Fruit fly (Drosophila melanogaster) whole organism, embryonic: ENCODE measurements around the gene CG43702.

Experiments used
- CG12659 ChIP-seq: fragments of 200-800 bp; sonication (Bioruptor generic); optimal IDR thresholded peaks from 3 replicates; lab custom pipeline; 2017; ENCODE audit warnings: mild to moderate bottlenecking, missing biosample characterization, missing genetic modification reagents, missing genetic modification characterization
- CG12769 ChIP-seq: fragments of 200-800 bp; sonication (Bioruptor generic); optimal IDR thresholded peaks from 2 replicates; lab custom pipeline; 2019; ENCODE audit warnings: missing biosample characterization, mild to moderate bottlenecking, missing genetic modification characterization, moderate library complexity
- CG13296 ChIP-seq: fragments of 200-800 bp; sonication (Bioruptor generic); optimal IDR thresholded peaks from 3 replicates; lab custom pipeline; 2018; ENCODE audit warnings: missing biosample characterization, mild to moderate bottlenecking, missing genetic modification characterization
- CG14710 ChIP-seq: fragments of 200-800 bp; sonication (Bioruptor generic); optimal IDR thresholded peaks from 3 replicates; lab custom pipeline; 2019; ENCODE audit warnings: missing biosample characterization, mild to moderate bottlenecking, missing genetic modification characterization, moderate library complexity
- CG1647 ChIP-seq: fragments of 200-800 bp; sonication (Bioruptor generic); optimal IDR thresholded peaks from 3 replicates; lab custom pipeline; 2016; ENCODE audit warnings: missing biosample characterization, missing genetic modification characterization
- CG17186 ChIP-seq: fragments of 200-800 bp; sonication (Bioruptor generic); optimal IDR thresholded peaks from 3 replicates; lab custom pipeline; 2017; ENCODE audit warnings: missing biosample characterization, missing genetic modification reagents, missing genetic modification characterization
- CG17359 ChIP-seq: fragments of 200-800 bp; sonication (Bioruptor generic); optimal IDR thresholded peaks from 3 replicates; lab custom pipeline; 2018; ENCODE audit warnings: missing biosample characterization, mild to moderate bottlenecking, missing genetic modification characterization, moderate library complexity
- CG17829 ChIP-seq: fragments of 200-800 bp; optimal IDR thresholded peaks from 2 replicates; lab custom pipeline; 2019; ENCODE audit warnings: missing biosample characterization, mild to moderate bottlenecking, missing genetic modification characterization, moderate library complexity
- CG34224 ChIP-seq: fragments of 200-800 bp; sonication (Bioruptor generic); IDR thresholded peaks from 3 replicates; pipeline ENCODE4 v1.3.6; 2022; ENCODE audit warnings: missing biosample characterization, missing genetic modification characterization; ENCODE audit not compliant: partially characterized antibody
- CG3995 ChIP-seq: fragments of 200-800 bp; sonication (Bioruptor generic); optimal IDR thresholded peaks from 3 replicates; lab custom pipeline; 2016; ENCODE audit warnings: missing biosample characterization, missing genetic modification characterization
- CG4282 ChIP-seq: fragments of 200-800 bp; sonication (Bioruptor generic); optimal IDR thresholded peaks from 2 replicates; lab custom pipeline; 2016; ENCODE audit warnings: missing biosample characterization, missing genetic modification characterization
- CG4820 ChIP-seq: fragments of 200-800 bp; sonication (Bioruptor generic); optimal IDR thresholded peaks from 3 replicates; lab custom pipeline; 2016; ENCODE audit warnings: missing biosample characterization, missing genetic modification characterization
- CG7963 ChIP-seq: fragments of 200-800 bp; sonication (Bioruptor generic); IDR thresholded peaks from 3 replicates; pipeline ENCODE4 v1.3.6; 2022; ENCODE audit warnings: missing biosample characterization, missing genetic modification characterization; ENCODE audit not compliant: partially characterized antibody
- CG8359 ChIP-seq: fragments of 200-800 bp; sonication (Bioruptor generic); optimal IDR thresholded peaks from 2 replicates; lab custom pipeline; 2017; ENCODE audit warnings: missing biosample characterization, mild to moderate bottlenecking, missing genetic modification characterization, borderline replicate concordance
- D ChIP-seq, 2 experiments: fragments of 200-800 bp in 1 of 2; fragments of >200 bp in 1 of 2; sonication (Bioruptor generic) in 1 of 2; optimal IDR thresholded peaks; 2 replicates in 1 of 2; 3 replicates in 1 of 2; lab custom pipeline; 2017; ENCODE audit warnings: mild to moderate bottlenecking in 1 of 2, missing biosample characterization in 1 of 2, missing genetic modification characterization in 1 of 2, missing genetic modification reagents in 1 of 2
- Deaf1 ChIP-seq: fragments of 200-800 bp; optimal IDR thresholded peaks from 3 replicates; lab custom pipeline; 2019; ENCODE audit warnings: missing biosample characterization, mild to moderate bottlenecking, missing genetic modification characterization, moderate library complexity
- Dll ChIP-seq: fragments of 200-800 bp; sonication (Bioruptor generic); IDR thresholded peaks from 4 replicates; pipeline ENCODE4 v1.3.6; 2022; ENCODE audit warnings: missing biosample characterization, missing genetic modification characterization; ENCODE audit not compliant: partially characterized antibody
- Dref ChIP-seq: fragments of 200-800 bp; sonication (Bioruptor generic); IDR thresholded peaks from 2 replicates; pipeline ENCODE4 v1.3.6; 2022; ENCODE audit warnings: missing biosample characterization, missing genetic modification characterization
- Eip74EF ChIP-seq, 2 experiments: fragments of 200-800 bp in 1 of 2; fragments of >200 bp in 1 of 2; sonication (Bioruptor generic) in 1 of 2; optimal IDR thresholded peaks; 2 replicates each; lab custom pipeline; 2017 to 2019; ENCODE audit warnings: missing biosample characterization in 2 of 2, missing genetic modification characterization in 2 of 2, mild to moderate bottlenecking in 1 of 2, moderate library complexity in 1 of 2
- Ets97D ChIP-seq: fragments of 200-800 bp; sonication (Bioruptor generic); optimal IDR thresholded peaks from 3 replicates; lab custom pipeline; 2016; ENCODE audit warnings: missing biosample characterization, missing genetic modification characterization
- Mrtf ChIP-seq: fragments of 200-800 bp; sonication (Bioruptor generic); IDR thresholded peaks from 3 replicates; pipeline ENCODE4 v1.3.6; 2022; ENCODE audit warnings: missing biosample characterization, missing genetic modification characterization
- NC2β ChIP-seq: fragments of 200-800 bp; sonication (Bioruptor generic); optimal IDR thresholded peaks from 2 replicates; lab custom pipeline; 2016; ENCODE audit warnings: missing biosample characterization, missing genetic modification characterization
- NFAT ChIP-seq: fragments of 200-800 bp; sonication (Bioruptor generic); IDR thresholded peaks from 2 replicates; pipeline ENCODE4 v1.3.6; 2022; ENCODE audit warnings: missing biosample characterization, missing genetic modification characterization
- Scr ChIP-seq: fragments of 200-800 bp; sonication (Bioruptor generic); IDR thresholded peaks from 2 replicates; pipeline ENCODE4 v1.3.6; 2022; ENCODE audit warnings: missing biosample characterization, missing genetic modification characterization; ENCODE audit not compliant: partially characterized antibody
- Sox100B ChIP-seq: fragments of 200-800 bp; sonication (Bioruptor generic); optimal IDR thresholded peaks from 3 replicates; lab custom pipeline; 2018; ENCODE audit warnings: missing biosample characterization, mild to moderate bottlenecking, missing genetic modification characterization
- amos ChIP-seq: fragments of 200-800 bp; sonication (Bioruptor generic); IDR thresholded peaks from 2 replicates; pipeline ENCODE4 v1.3.6; 2022; ENCODE audit warnings: missing biosample characterization, missing genetic modification characterization; ENCODE audit not compliant: partially characterized antibody
- bigmax ChIP-seq: fragments of 200-800 bp; sonication (Bioruptor generic); optimal IDR thresholded peaks from 2 replicates; lab custom pipeline; 2018; ENCODE audit warnings: missing biosample characterization, mild to moderate bottlenecking, missing genetic modification characterization
- btn ChIP-seq: fragments of 200-800 bp; sonication (Bioruptor generic); optimal IDR thresholded peaks from 2 replicates; lab custom pipeline; 2016; ENCODE audit warnings: missing biosample characterization, missing genetic modification characterization
- chinmo ChIP-seq: fragments of 200-800 bp; sonication (Bioruptor generic); IDR thresholded peaks from 4 replicates; pipeline ENCODE4 v1.3.6; 2022; ENCODE audit warnings: missing biosample characterization, missing genetic modification characterization; ENCODE audit not compliant: partially characterized antibody
- dysf ChIP-seq: fragments of 200-800 bp; sonication (Bioruptor generic); IDR thresholded peaks from 3 replicates; pipeline ENCODE4 v1.3.6; 2022; ENCODE audit warnings: missing biosample characterization, missing genetic modification characterization
- fd3F ChIP-seq: fragments of 200-800 bp; sonication (Bioruptor generic); optimal IDR thresholded peaks from 2 replicates; lab custom pipeline; 2018; ENCODE audit warnings: missing biosample characterization, mild to moderate bottlenecking, missing genetic modification characterization, moderate library complexity
- gcm ChIP-seq: fragments of 200-800 bp; sonication (Bioruptor generic); optimal IDR thresholded peaks from 2 replicates; lab custom pipeline; 2019; ENCODE audit warnings: missing biosample characterization, mild to moderate bottlenecking, missing genetic modification characterization, moderate library complexity
- gfzf ChIP-seq: fragments of 200-800 bp; sonication (Bioruptor generic); optimal IDR thresholded peaks from 2 replicates; lab custom pipeline; 2016; ENCODE audit warnings: missing biosample characterization, mild to moderate bottlenecking, missing genetic modification characterization, moderate library complexity
- hth ChIP-seq: fragments of >200 bp; optimal IDR thresholded peaks from 2 replicates; lab custom pipeline; 2017; ENCODE audit warnings: inconsistent platforms
- knrl ChIP-seq: fragments of 200-800 bp; sonication (Bioruptor generic); IDR thresholded peaks from 3 replicates; pipeline ENCODE4 v1.3.6; 2022; ENCODE audit warnings: missing biosample characterization, missing genetic modification characterization; ENCODE audit not compliant: partially characterized antibody
- phol ChIP-seq: fragments of 200-800 bp; sonication (Bioruptor generic); optimal IDR thresholded peaks from 3 replicates; lab custom pipeline; 2018; ENCODE audit warnings: missing biosample characterization, mild to moderate bottlenecking, missing genetic modification characterization, moderate library complexity
- row ChIP-seq: fragments of 200-800 bp; sonication (Bioruptor generic); IDR thresholded peaks from 3 replicates; pipeline ENCODE4 v1.3.6; 2022; ENCODE audit warnings: missing biosample characterization, missing genetic modification characterization
- ssp ChIP-seq: fragments of 200-800 bp; sonication (Bioruptor generic); IDR thresholded peaks from 2 replicates; pipeline ENCODE4 v1.3.6; 2022; ENCODE audit warnings: missing biosample characterization, missing genetic modification characterization
- unc-4 ChIP-seq: fragments of 200-800 bp; sonication (Bioruptor generic); IDR thresholded peaks from 2 replicates; pipeline ENCODE4 v1.3.6; 2022; ENCODE audit warnings: missing biosample characterization, missing genetic modification characterization; ENCODE audit not compliant: partially characterized antibody
- vnd ChIP-seq: fragments of 200-800 bp; sonication (Bioruptor generic); IDR thresholded peaks from 3 replicates; pipeline ENCODE4 v1.3.6; 2022; ENCODE audit warnings: missing biosample characterization, missing genetic modification characterization; ENCODE audit not compliant: partially characterized antibody
- wdn ChIP-seq: fragments of 200-800 bp; sonication (Bioruptor generic); IDR thresholded peaks from 2 replicates; pipeline ENCODE4 v1.3.6; 2022; ENCODE audit warnings: missing biosample characterization, missing genetic modification characterization

The CG43702 gene

dm6 chr3L:21280996-21281691, 17.3 kb upstream of the CG43702 start, which contains the start of gene ppl (continued):
- TF ChIP-seq Dref (GFP tag; lab: Robert Waterston, UW) (peak; percentile 83), Dll (GFP tag; lab: Robert Waterston, UW) (peak; percentile 63; the same call in 2 of the 4 replicates), CG12659 (GFP tag; lab: Kevin White, UChicago) (peak; percentile 9), CG14710 (tag; lab: Kevin White, UChicago) (peak; percentile 23), dysf (GFP tag; lab: Robert Waterston, UW) (no peak), unc-4 (peak; percentile 57), Eip74EF (GFP tag; optimal IDR thresholded peaks at IDR 0.05; lab: Kevin White, UChicago) (no peak), amos (GFP tag; lab: Robert Waterston, UW) (peak; percentile 60; the same call in 1 of the 2 replicates), CG4282 (GFP tag; lab: Kevin White, UChicago) (peak; percentile 1), fd3F (GFP tag; lab: Kevin White, UChicago) (no peak), Deaf1 (tag; lab: Kevin White, UChicago) (peak; percentile 9), Sox100B (peak; percentile 9), CG1647 (GFP tag; lab: Kevin White, UChicago) (no peak), btn (GFP tag; lab: Kevin White, UChicago) (no peak), CG13296 (GFP tag; lab: Kevin White, UChicago) (no peak), row (GFP tag; lab: Robert Waterston, UW) (peak; percentile 51), CG12769 (tag; lab: Kevin White, UChicago) (peak; percentile 32), CG8359 (GFP tag; lab: Kevin White, UChicago) (no peak), CG17359 (tag; lab: Kevin White, UChicago) (peak; percentile 20), knrl (0 out of 3 replicates have a peak, but pooled peaks have one; percentile 21), bigmax (GFP tag; lab: Kevin White, UChicago) (no peak), D (optimal IDR thresholded peaks at IDR 0.05; lab: Kevin White, UChicago) (peak; percentile 43), D (GFP tag; optimal IDR thresholded peaks at IDR 0.05; lab: Kevin White, UChicago) (no peak), CG17186 (GFP tag; lab: Kevin White, UChicago) (peak; percentile 9), chinmo (GFP tag; lab: Robert Waterston, UW) (0 out of 4 replicates have a peak, but pooled peaks have one; percentile 42), hth (lab: Kevin White, UChicago) (no peak), ssp (GFP tag; lab: Robert Waterston, UW) (no peak), gcm (GFP tag; lab: Kevin White, UChicago) (no peak), phol (peak; percentile 47), NFAT (peak; percentile 21; the same call in 1 of the 2 replicates), Ets97D (GFP tag; lab: Kevin White, UChicago) (no peak), vnd (GFP tag; lab: Robert Waterston, UW) (peak; percentile 48; the same call in 2 of the 3 replicates), CG17829 (peak; percentile 29), Mrtf (GFP tag; lab: Robert Waterston, UW) (no peak), CG3995 (GFP tag; lab: Kevin White, UChicago) (no peak), Scr (GFP tag; lab: Robert Waterston, UW) (peak; percentile 46; the same call in 1 of the 2 replicates), gfzf (GFP tag; lab: Kevin White, UChicago) (peak; percentile 77), CG7963 (GFP tag; lab: Robert Waterston, UW) (0 out of 3 replicates have a peak, but pooled peaks have one; percentile 30), CG34224 (GFP tag; lab: Robert Waterston, UW) (peak; percentile 66), CG4820 (GFP tag; lab: Kevin White, UChicago) (no peak), wdn (no peak), NC2β (GFP tag; lab: Kevin White, UChicago) (peak; percentile 4)
